Worm (Caenorhabditis elegans) whole organism, L1 larva: ENCODE measurements around the gene T24C4.2.

Source experiments
- C16A3.4 ChIP-seq: fragments of 150-350 bp; optimal IDR thresholded peaks from 2 replicates; lab custom pipeline; 2014; ENCODE audit warnings: missing biosample characterization, missing genetic modification characterization
- C34B4.2 ChIP-seq: sonication (generic microtip); optimal IDR thresholded peaks from 2 replicates; lab custom pipeline; 2017; ENCODE audit warnings: mild to moderate bottlenecking, missing genetic modification characterization, missing compliant biosample characterization
- F16B12.6 ChIP-seq: fragments of 150-350 bp; optimal IDR thresholded peaks from 2 replicates; lab custom pipeline; 2014; ENCODE audit warnings: missing biosample characterization, missing genetic modification characterization
- aly-2 ChIP-seq: fragments of 150-350 bp; optimal IDR thresholded peaks from 2 replicates; lab custom pipeline; 2014; ENCODE audit warnings: missing biosample characterization, missing genetic modification characterization
- ama-1 ChIP-seq: fragments of 150-350 bp; optimal IDR thresholded peaks from 2 replicates; lab custom pipeline; 2014
- blmp-1 ChIP-seq: fragments of 150-350 bp; optimal IDR thresholded peaks from 2 replicates; lab custom pipeline; 2014; ENCODE audit warnings: missing biosample characterization, missing genetic modification characterization
- ceh-8 ChIP-seq: fragments of 200-800 bp; sonication (Bioruptor generic); optimal IDR thresholded peaks from 2 replicates; lab custom pipeline; 2018; ENCODE audit warnings: mild to moderate bottlenecking, missing genetic modification characterization, moderate library complexity, missing compliant biosample characterization
- ceh-82 ChIP-seq, 3 experiments: fragments of 150-350 bp in 1 of 3; sonication (generic microtip) in 2 of 3; optimal IDR thresholded peaks; 2 replicates each; lab custom pipeline; 2014 to 2017; ENCODE audit warnings: missing biosample characterization in 3 of 3, missing genetic modification characterization in 3 of 3
- ceh-90 ChIP-seq: sonication (generic microtip); optimal IDR thresholded peaks from 2 replicates; lab custom pipeline; 2016; ENCODE audit warnings: missing genetic modification characterization, missing compliant biosample characterization
- dpl-1 ChIP-seq, 3 experiments: fragments of 150-350 bp in 2 of 3; sonication (generic microtip) in 1 of 3; optimal IDR thresholded peaks; 2 replicates each; lab custom pipeline; 2014 to 2017; ENCODE audit warnings: missing biosample characterization in 3 of 3, missing genetic modification characterization in 3 of 3, missing genetic modification reagents in 3 of 3
- efl-1 ChIP-seq, 4 experiments: fragments of 150-350 bp; optimal IDR thresholded peaks in 3 of 4; peaks in 1 of 4; 1 replicate in 1 of 4; 2 replicates in 3 of 4; lab custom pipeline; 2014; ENCODE audit warnings: missing biosample characterization in 2 of 4, missing genetic modification characterization in 2 of 4, missing genetic modification reagents in 2 of 4
- egl-13 ChIP-seq: sonication (generic microtip); optimal IDR thresholded peaks from 2 replicates; lab custom pipeline; 2016; ENCODE audit warnings: missing genotype, missing genetic modification reagents, missing genetic modification characterization, missing compliant biosample characterization
- elt-3 ChIP-seq, 6 experiments: fragments of 150-350 bp in 1 of 6; sonication (generic microtip); optimal IDR thresholded peaks; 2 replicates each; lab custom pipeline; 2017 to 2018; ENCODE audit warnings: missing biosample characterization in 6 of 6, missing genetic modification characterization in 6 of 6, inconsistent platforms in 1 of 6
- fkh-8 ChIP-seq: sonication (generic microtip); optimal IDR thresholded peaks from 2 replicates; lab custom pipeline; 2016; ENCODE audit warnings: mild to moderate bottlenecking, missing genetic modification characterization, missing compliant biosample characterization
- fos-1 ChIP-seq: fragments of 150-350 bp; optimal IDR thresholded peaks from 2 replicates; lab custom pipeline; 2014; ENCODE audit warnings: missing biosample characterization, missing genetic modification characterization
- hpl-2 ChIP-seq: fragments of 150-350 bp; optimal IDR thresholded peaks from 2 replicates; lab custom pipeline; 2014; ENCODE audit warnings: missing biosample characterization, missing genetic modification reagents, missing genetic modification characterization
- isw-1 ChIP-seq: fragments of 200-800 bp; sonication (Bioruptor generic); IDR thresholded peaks from 2 replicates; pipeline ENCODE4 v1.3.6; 2022; ENCODE audit warnings: missing genetic modification characterization, missing compliant biosample characterization
- lin-35 ChIP-seq, 2 experiments: fragments of 150-350 bp; optimal IDR thresholded peaks; 2 replicates each; lab custom pipeline; 2014; ENCODE audit warnings: missing biosample characterization in 2 of 2, missing genetic modification characterization in 2 of 2, missing genetic modification reagents in 2 of 2
- lin-39 ChIP-seq: fragments of 150-350 bp; optimal IDR thresholded peaks from 2 replicates; lab custom pipeline; 2014; ENCODE audit warnings: missing biosample characterization, missing genetic modification reagents, missing genetic modification characterization
- lir-3 ChIP-seq: sonication (generic microtip); optimal IDR thresholded peaks from 2 replicates; lab custom pipeline; 2016; ENCODE audit warnings: mild to moderate bottlenecking, missing genetic modification characterization, moderate library complexity, missing compliant biosample characterization; ENCODE audit not compliant: poor library complexity
- lsy-2 ChIP-seq, 2 experiments: fragments of 150-350 bp; optimal IDR thresholded peaks; 2 replicates each; lab custom pipeline; 2014; ENCODE audit warnings: missing biosample characterization in 2 of 2, missing genetic modification characterization in 2 of 2
- mab-9 ChIP-seq: fragments of 200-800 bp; sonication (Bioruptor generic); IDR thresholded peaks from 2 replicates; pipeline ENCODE4 v1.3.6; 2022; ENCODE audit warnings: missing genetic modification reagents, missing genetic modification characterization, missing compliant biosample characterization
- mdl-1 ChIP-seq, 2 experiments: fragments of 150-350 bp; optimal IDR thresholded peaks; 2 replicates each; lab custom pipeline; 2014 to 2017; ENCODE audit warnings: missing biosample characterization in 2 of 2, missing genetic modification characterization in 2 of 2, inconsistent platforms in 1 of 2
- nhr-11 ChIP-seq: fragments of 150-350 bp; optimal IDR thresholded peaks from 2 replicates; lab custom pipeline; 2014; ENCODE audit warnings: missing biosample characterization, missing genetic modification characterization
- nhr-12 ChIP-seq: sonication (generic microtip); optimal IDR thresholded peaks from 2 replicates; lab custom pipeline; 2017; ENCODE audit warnings: missing biosample characterization, missing genetic modification characterization
- nhr-19 ChIP-seq: fragments of 200-800 bp; sonication (Bioruptor generic); conservative IDR thresholded peaks from 2 replicates; pipeline ENCODE4 v1.3.6; 2022; ENCODE audit warnings: missing genetic modification characterization, missing compliant biosample characterization
- nhr-20 ChIP-seq: sonication (generic microtip); optimal IDR thresholded peaks from 2 replicates; lab custom pipeline; 2016; ENCODE audit warnings: mild to moderate bottlenecking, missing genetic modification characterization, missing compliant biosample characterization
- nhr-28 ChIP-seq: fragments of 150-350 bp; optimal IDR thresholded peaks from 2 replicates; lab custom pipeline; 2014; ENCODE audit warnings: missing biosample characterization, missing genetic modification characterization
- nhr-47 ChIP-seq: sonication (generic microtip); optimal IDR thresholded peaks from 2 replicates; lab custom pipeline; 2016; ENCODE audit warnings: mild to moderate bottlenecking, missing genetic modification characterization, moderate library complexity, missing compliant biosample characterization
- nhr-71 ChIP-seq: sonication (generic microtip); optimal IDR thresholded peaks from 2 replicates; lab custom pipeline; 2016; ENCODE audit warnings: mild to moderate bottlenecking, missing genetic modification characterization, moderate library complexity, missing compliant biosample characterization
- nhr-77 ChIP-seq: fragments of 150-350 bp; optimal IDR thresholded peaks from 2 replicates; lab custom pipeline; 2014; ENCODE audit warnings: missing biosample characterization, missing genetic modification characterization
- pag-3 ChIP-seq: sonication (generic microtip); optimal IDR thresholded peaks from 2 replicates; lab custom pipeline; 2017; ENCODE audit warnings: missing genetic modification characterization, mild to moderate bottlenecking, missing compliant biosample characterization, antibody characterized with exemption, borderline replicate concordance; ENCODE audit not compliant: insufficient read depth
- pax-3 ChIP-seq: fragments of 200-800 bp; sonication (Bioruptor generic); optimal IDR thresholded peaks from 2 replicates; lab custom pipeline; 2018; ENCODE audit warnings: mild to moderate bottlenecking, missing genetic modification characterization, moderate library complexity, missing compliant biosample characterization
- rnt-1 ChIP-seq: sonication (generic microtip); optimal IDR thresholded peaks from 2 replicates; lab custom pipeline; 2016; ENCODE audit warnings: mild to moderate bottlenecking, missing genetic modification characterization, moderate library complexity, missing compliant biosample characterization
- skn-1 ChIP-seq: fragments of 150-350 bp; optimal IDR thresholded peaks from 2 replicates; lab custom pipeline; 2014; ENCODE audit warnings: missing biosample characterization, missing genetic modification characterization
- snpc-4 ChIP-seq: fragments of 150-350 bp; optimal IDR thresholded peaks from 2 replicates; lab custom pipeline; 2014; ENCODE audit warnings: missing biosample characterization, missing genetic modification characterization
- snu-23 ChIP-seq: sonication (generic microtip); optimal IDR thresholded peaks from 2 replicates; lab custom pipeline; 2016; ENCODE audit warnings: missing genetic modification characterization, missing compliant biosample characterization
- sox-4 ChIP-seq: sonication (generic microtip); optimal IDR thresholded peaks from 2 replicates; lab custom pipeline; 2016; ENCODE audit warnings: missing genetic modification characterization, missing compliant biosample characterization
- sptf-1 ChIP-seq: fragments of 150-350 bp; optimal IDR thresholded peaks from 2 replicates; lab custom pipeline; 2014; ENCODE audit warnings: missing biosample characterization, missing genetic modification characterization
- sup-37 ChIP-seq: fragments of 200-800 bp; sonication (Bioruptor generic); optimal IDR thresholded peaks from 2 replicates; lab custom pipeline; 2018; ENCODE audit warnings: mild to moderate bottlenecking, missing genetic modification characterization, missing compliant biosample characterization
- swsn-7 ChIP-seq: sonication (generic microtip); optimal IDR thresholded peaks from 2 replicates; lab custom pipeline; 2016; ENCODE audit warnings: missing genetic modification characterization, missing compliant biosample characterization
- tlp-1 ChIP-seq: fragments of 150-350 bp; optimal IDR thresholded peaks from 2 replicates; lab custom pipeline; 2014; ENCODE audit warnings: missing biosample characterization, missing genetic modification characterization
- unc-130 ChIP-seq: fragments of 150-350 bp; optimal IDR thresholded peaks from 2 replicates; lab custom pipeline; 2017; ENCODE audit warnings: missing biosample characterization, missing genetic modification characterization, inconsistent platforms
- unc-62 ChIP-seq: fragments of 150-350 bp; optimal IDR thresholded peaks from 2 replicates; lab custom pipeline; 2014; ENCODE audit warnings: missing biosample characterization, missing genetic modification reagents, missing genetic modification characterization
- unc-98 ChIP-seq: fragments of 200-800 bp; sonication (Bioruptor generic); IDR thresholded peaks from 2 replicates; pipeline ENCODE4 v1.3.6; 2022; ENCODE audit warnings: missing genetic modification characterization, missing compliant biosample characterization
- zag-1 ChIP-seq: fragments of 150-350 bp; optimal IDR thresholded peaks from 2 replicates; lab custom pipeline; 2014; ENCODE audit warnings: missing biosample characterization, missing genetic modification characterization
- zip-4 ChIP-seq: fragments of 200-800 bp; sonication (Bioruptor generic); optimal IDR thresholded peaks from 2 replicates; lab custom pipeline; 2018; ENCODE audit warnings: mild to moderate bottlenecking, missing genetic modification characterization, moderate library complexity, missing compliant biosample characterization

Gene T24C4.2

DNA sequence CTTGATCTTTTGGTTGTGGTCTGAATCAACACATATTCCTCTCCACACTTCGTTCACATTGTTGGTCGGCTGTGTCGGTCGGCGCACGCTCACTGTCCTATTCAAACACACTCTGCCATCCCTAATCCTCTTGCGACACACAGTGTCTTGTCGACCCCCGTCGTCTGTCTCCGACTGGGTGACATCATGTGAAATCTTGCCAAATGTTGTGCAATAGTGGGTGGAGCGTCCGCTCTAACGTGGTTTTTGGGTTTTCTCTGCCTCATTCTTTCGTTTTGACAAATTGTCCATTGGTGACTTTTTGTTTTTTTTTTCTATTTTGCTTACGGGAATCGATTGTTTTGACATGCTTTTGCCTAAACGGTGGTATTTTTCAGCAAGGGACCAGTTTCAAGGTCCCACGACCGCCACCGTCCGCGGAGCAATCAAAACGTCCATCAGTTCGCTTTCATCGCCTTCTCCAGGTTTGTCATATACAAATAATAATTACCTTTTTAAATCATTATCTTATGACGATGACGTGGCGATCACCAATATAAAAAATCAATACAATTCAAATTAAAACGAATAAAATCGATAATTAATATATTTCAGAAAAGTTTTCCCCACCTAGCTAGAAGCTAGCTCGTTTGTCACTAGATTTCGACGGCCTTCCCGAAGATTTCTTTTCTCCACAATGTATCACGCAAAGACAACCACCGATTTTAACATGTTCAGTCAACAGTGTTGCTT is 35.9 kb downstream of the T24C4.2 start (continued):
- TF ChIP-seq ama-1 (lab: Kevin White, UChicago) (peak; percentile 80), zip-4 (GFP tag; lab: Kevin White, UChicago) (peak; percentile 92), ceh-90 (peak; percentile 43), fkh-8 (peak; percentile 94), unc-98 (GFP tag; lab: Robert Waterston, UW) (no peak; the same call in 1 of the 2 replicates), snu-23 (GFP tag; lab: Kevin White, UChicago) (peak; percentile 95), C16A3.4 (peak; percentile 94), snpc-4 (tag; lab: Kevin White, UChicago) (peak; percentile 80), aly-2 (tag; lab: Kevin White, UChicago) (peak; percentile 55), lsy-2 (tag; optimal IDR thresholded peaks at IDR 0.05; lab: Kevin White, UChicago) (peak; percentile 81 to 95), sox-4 (no peak), sptf-1 (no peak), nhr-47 (tag; lab: Kevin White, UChicago) (peak; percentile 91), ceh-82 (tag; optimal IDR thresholded peaks at IDR 0.05; lab: Kevin White, UChicago) (peak; percentile 75 to 97 (median 85)), lin-39 (tag; lab: Kevin White, UChicago) (no peak), elt-3 (tag; optimal IDR thresholded peaks at IDR 0.05; lab: Kevin White, UChicago) (peak in 5 of 6 experiments; percentile 5 to 84 (median 65)), pax-3 (peak; percentile 70), mab-9 (GFP tag; lab: Robert Waterston, UW) (peak; percentile 63; the same call in 1 of the 2 replicates), fos-1 (peak; percentile 85), ceh-8 (GFP tag; lab: Kevin White, UChicago) (peak; percentile 32), egl-13 (peak; percentile 54), swsn-7 (peak; percentile 93), efl-1 (optimal IDR thresholded peaks at IDR 0.05; lab: Kevin White, UChicago) (peak; percentile 79 to 90), efl-1 (GFP tag; optimal IDR thresholded peaks at IDR 0.05 in 1 of 2; lab: Kevin White, UChicago) (peak; percentile 69 to 96), unc-130 (peak; percentile 80), F16B12.6 (tag; lab: Kevin White, UChicago) (peak; percentile 32), lin-35 (GFP tag; optimal IDR thresholded peaks at IDR 0.05; lab: Kevin White, UChicago) (peak; percentile 79 to 89), nhr-20 (tag; lab: Kevin White, UChicago) (peak; percentile 91), lir-3 (tag; lab: Kevin White, UChicago) (peak; percentile 12), nhr-11 (peak; percentile 84), mdl-1 (tag; optimal IDR thresholded peaks at IDR 0.05; lab: Kevin White, UChicago) (peak in 1 of 2 experiments; percentile 97), dpl-1 (GFP tag; optimal IDR thresholded peaks at IDR 0.05; lab: Kevin White, UChicago) (peak; percentile 67 to 68 (median 67)), nhr-19 (GFP tag; lab: Robert Waterston, UW) (peak; percentile 83), rnt-1 (tag; lab: Kevin White, UChicago) (peak; percentile 86), nhr-12 (tag; lab: Kevin White, UChicago) (no peak), skn-1 (tag; lab: Kevin White, UChicago) (peak; percentile 96), zag-1 (no peak), isw-1 (peak; percentile 83), sup-37 (GFP tag; lab: Kevin White, UChicago) (peak; percentile 45), pag-3 (no peak), hpl-2 (GFP tag; lab: Kevin White, UChicago) (peak; percentile 56), unc-62 (GFP tag; lab: Kevin White, UChicago) (no peak), tlp-1 (tag; lab: Kevin White, UChicago) (no peak), nhr-71 (peak; percentile 97), nhr-77 (peak; percentile 95), nhr-28 (no peak), blmp-1 (tag; lab: Kevin White, UChicago) (peak; percentile 51), C34B4.2 (tag; lab: Kevin White, UChicago) (no peak)
